Worm (Caenorhabditis elegans) whole organism, L4/young adult: Measurements from ENCODE around the gene grl-8.

Source experiments
- W03F9.2 ChIP-seq: fragments of 150-350 bp; optimal IDR thresholded peaks from 2 replicates; lab custom pipeline; 2014; ENCODE audit warnings: missing biosample characterization, missing genetic modification characterization
- dao-5 ChIP-seq: sonication (generic microtip); optimal IDR thresholded peaks from 2 replicates; lab custom pipeline; 2016; ENCODE audit warnings: missing genotype, missing genetic modification characterization, moderate library complexity, missing compliant biosample characterization

ce11 chrV:6691813-6692351 is 41.0 kb downstream of the grl-8 start, which contains the start of gene mtl-1:
- TF ChIP-seq W03F9.2 (no peak), dao-5 (tag; lab: Kevin White, UChicago) (no peak)
